Worm (Caenorhabditis elegans) whole organism, L4/young adult: Measurements from ENCODE around the gene col-148.

Source experiments
- W03F9.2 ChIP-seq: fragments of 150-350 bp; optimal IDR thresholded peaks from 2 replicates; lab custom pipeline; 2014; ENCODE audit warnings: missing biosample characterization, missing genetic modification characterization
- him-1 ChIP-seq: sonication (generic microtip); optimal IDR thresholded peaks from 2 replicates; lab custom pipeline; 2016; ENCODE audit warnings: missing genotype, missing genetic modification reagents, missing genetic modification characterization, missing compliant biosample characterization

DNA sequence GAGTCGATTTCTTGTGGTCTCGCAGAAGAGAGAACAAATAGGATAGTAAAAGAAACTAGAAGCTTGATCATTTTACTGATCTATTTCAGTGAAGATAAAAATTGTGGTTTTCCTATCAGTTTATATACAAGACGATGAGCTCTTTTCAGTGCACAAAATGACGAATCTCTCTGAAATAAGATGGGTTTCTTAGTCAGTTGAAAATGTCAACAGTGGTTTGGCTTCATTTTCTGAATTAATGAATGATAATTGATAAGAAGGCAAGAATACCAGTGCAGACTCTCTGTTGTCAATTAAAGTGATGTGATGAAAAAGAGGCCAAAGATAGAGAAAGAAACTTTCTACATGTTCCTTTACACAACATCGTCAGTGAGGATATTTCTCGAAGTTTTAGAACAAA is 39.8 kb downstream of the col-148 start, which contains the start of gene lys-2:
- TF ChIP-seq him-1 (tag; lab: Kevin White, UChicago) (no peak), W03F9.2 (tag; lab: Kevin White, UChicago) (no peak)
